Fruit fly (Drosophila melanogaster): ENCODE results near the gene RanBP3.
A peak's percentile ranks its signal among the peaks of the same experiment; 100 is the strongest.

The RanBP3 gene

dm6 chr3R:23729632-23730471 is 22.8 kb downstream of the RanBP3 start (continued):
- TF ChIP-seq abd-A (tag; optimal IDR thresholded peaks at IDR 0.05) (peak; percentile 24), bigmax (GFP tag; optimal IDR thresholded peaks at IDR 0.05) (no peak), inv (GFP tag; IDR thresholded peaks at IDR 0.05; ENCODE audit: partially characterized antibody) (peak; percentile 45), Dref (GFP tag; IDR thresholded peaks at IDR 0.05) (no peak), ab (GFP tag; optimal IDR thresholded peaks at IDR 0.05) (no peak), CG6854 (GFP tag; optimal IDR thresholded peaks at IDR 0.05) (peak; percentile 42), pan (optimal IDR thresholded peaks at IDR 0.05) (no peak), pan (GFP tag; optimal IDR thresholded peaks at IDR 0.05 in 1 of 2, IDR thresholded peaks at IDR 0.05 in 1 of 2) (peak in 1 of 2 experiments; percentile 32), CkIIα-i1 (GFP tag; IDR thresholded peaks at IDR 0.05) (no peak), CTCF (GFP tag; optimal IDR thresholded peaks at IDR 0.05) (no peak), CG6765 (GFP tag; optimal IDR thresholded peaks at IDR 0.05) (no peak), ind (GFP tag; optimal IDR thresholded peaks at IDR 0.05) (no peak), CG18011 (GFP tag; optimal IDR thresholded peaks at IDR 0.05) (no peak), Adf1 (GFP tag; IDR thresholded peaks at IDR 0.05) (no peak), CG8924 (tag; optimal IDR thresholded peaks at IDR 0.05) (no peak), wor (GFP tag; IDR thresholded peaks at IDR 0.05) (no peak), H15 (GFP tag; IDR thresholded peaks at IDR 0.05) (no peak), ewg (GFP tag; optimal IDR thresholded peaks at IDR 0.05) (no peak), CG2120 (GFP tag; optimal IDR thresholded peaks at IDR 0.05) (no peak), pfk (GFP tag; optimal IDR thresholded peaks at IDR 0.05) (peak; percentile 12), btn (GFP tag; optimal IDR thresholded peaks at IDR 0.05) (no peak), HLHmδ (GFP tag; optimal IDR thresholded peaks at IDR 0.05) (peak; percentile 46), TFAM (GFP tag; optimal IDR thresholded peaks at IDR 0.05) (no peak), dm (GFP tag; optimal IDR thresholded peaks at IDR 0.05) (no peak), slou (GFP tag; optimal IDR thresholded peaks at IDR 0.05) (no peak), PHDP (tag; optimal IDR thresholded peaks at IDR 0.05) (peak; percentile 4), kah (GFP tag; optimal IDR thresholded peaks at IDR 0.05) (no peak), CG10543 (GFP tag; optimal IDR thresholded peaks at IDR 0.05) (no peak), peb (GFP tag; IDR thresholded peaks at IDR 0.05) (no peak), pzg (GFP tag; optimal IDR thresholded peaks at IDR 0.05) (no peak), CG11456 (GFP tag; IDR thresholded peaks at IDR 0.05) (no peak), CG11560 (tag; IDR thresholded peaks at IDR 0.05) (no peak), H2.0 (GFP tag; IDR thresholded peaks at IDR 0.05) (no peak), gsb (GFP tag; IDR thresholded peaks at IDR 0.05) (peak; percentile 36; the same call in 1 of the 2 replicates), D (optimal IDR thresholded peaks at IDR 0.05) (no peak), D (GFP tag; optimal IDR thresholded peaks at IDR 0.05) (no peak), pnt (GFP tag; optimal IDR thresholded peaks at IDR 0.05) (no peak), bowl (GFP tag; IDR thresholded peaks at IDR 0.05) (no peak), exex (tag; optimal IDR thresholded peaks at IDR 0.05) (peak; percentile 45), Dek (tag; optimal IDR thresholded peaks at IDR 0.05) (peak; percentile 24), Gug (GFP tag; IDR thresholded peaks at IDR 0.05) (no peak), CG11398 (GFP tag; optimal IDR thresholded peaks at IDR 0.05) (no peak), esg (GFP tag; conservative IDR thresholded peaks at IDR 0.05) (no peak), lab (GFP tag; optimal IDR thresholded peaks at IDR 0.05) (no peak), CG18599 (GFP tag; optimal IDR thresholded peaks at IDR 0.05) (peak; percentile 30), CG13775 (GFP tag; optimal IDR thresholded peaks at IDR 0.05) (no peak), Gsc (GFP tag; IDR thresholded peaks at IDR 0.05) (no peak), ara (GFP tag; IDR thresholded peaks at IDR 0.05) (0 out of 2 replicates have a peak, but pooled peaks have one; percentile 8), Dbx (GFP tag; IDR thresholded peaks at IDR 0.05) (no peak), CG12236 (GFP tag; optimal IDR thresholded peaks at IDR 0.05) (no peak), chinmo (GFP tag; IDR thresholded peaks at IDR 0.05; ENCODE audit: partially characterized antibody) (peak; percentile 99)
